In the genomic region with DNA sequence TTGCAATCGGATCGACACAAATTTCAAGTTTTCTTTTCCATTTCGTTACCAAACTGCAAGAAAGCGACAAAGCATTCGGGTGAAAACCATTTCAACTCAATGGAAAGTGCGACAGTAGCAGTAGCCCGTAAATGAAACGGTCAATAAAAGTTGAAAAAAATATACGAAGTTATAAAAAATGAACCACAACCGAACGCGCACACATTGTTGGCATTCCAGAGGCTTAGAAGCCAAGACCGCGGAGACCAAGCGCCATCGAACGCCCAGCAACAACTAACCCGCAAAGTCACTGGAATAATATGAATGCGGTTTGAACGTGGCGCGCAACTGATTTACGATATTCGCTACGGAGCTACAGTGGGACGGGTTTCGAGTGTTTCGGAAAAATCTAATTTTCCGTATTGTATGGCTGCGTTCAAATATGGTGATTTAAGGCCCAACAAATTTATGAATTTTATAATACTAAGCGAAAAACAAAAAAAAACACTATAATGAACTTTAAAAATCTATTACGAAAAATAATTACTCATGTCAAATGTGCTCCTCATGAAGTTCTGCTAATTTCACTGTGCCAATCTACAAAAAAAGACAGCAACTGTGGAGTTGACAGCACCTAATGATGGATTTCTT, we compare ENCODE assay signal across 1 fruit fly cellular context.
TF ChIP-seq lines count a peak whose summit lies in the region.

No protein-coding gene starts in this region.

TF ChIP-seq in whole organism, embryonic, 481 proteins besides CTCF, POLR2A, EP300 and RAD21 (continued from another document):
- TF ChIP-seq C15 (GFP tag; IDR thresholded peaks at IDR 0.05; lab: Robert Waterston, UW): no peak
- TF ChIP-seq CG15269 (tag; optimal IDR thresholded peaks at IDR 0.05; lab: Kevin White, UChicago): peak; percentile 51
- TF ChIP-seq bsh (GFP tag; optimal IDR thresholded peaks at IDR 0.05; lab: Kevin White, UChicago): peak in 1 of 2 experiments; percentile 32
- no peak for TF ChIP-seq CG8359 (GFP tag; optimal IDR thresholded peaks at IDR 0.05; lab: Kevin White, UChicago; ENCODE audit: borderline replicate concordance)
- no peak for TF ChIP-seq H2.0 (GFP tag; IDR thresholded peaks at IDR 0.05; lab: Robert Waterston, UW)
- TF ChIP-seq CG15011 (GFP tag; optimal IDR thresholded peaks at IDR 0.05; lab: Kevin White, UChicago): no peak
- TF ChIP-seq D19A (tag; optimal IDR thresholded peaks at IDR 0.05; lab: Kevin White, UChicago): peak; percentile 5
- peak; percentile 30 for TF ChIP-seq Ssrp (tag; optimal IDR thresholded peaks at IDR 0.05; lab: Kevin White, UChicago)
- TF ChIP-seq mirr (GFP tag; optimal IDR thresholded peaks at IDR 0.05; lab: Kevin White, UChicago): no peak
- TF ChIP-seq CG17912 (GFP tag; optimal IDR thresholded peaks at IDR 0.05; lab: Kevin White, UChicago): no peak
- TF ChIP-seq fru (optimal IDR thresholded peaks at IDR 0.05; lab: Kevin White, UChicago): no peak
- TF ChIP-seq sr (GFP tag; IDR thresholded peaks at IDR 0.05; lab: Robert Waterston, UW): peak; percentile 27; the same call in 1 of the 3 replicates
- no peak for TF ChIP-seq CG31365 (tag; optimal IDR thresholded peaks at IDR 0.05; lab: Kevin White, UChicago)
- peak; percentile 24 for TF ChIP-seq CG10209 (GFP tag; optimal IDR thresholded peaks at IDR 0.05; lab: Kevin White, UChicago)
- TF ChIP-seq chinmo (GFP tag; IDR thresholded peaks at IDR 0.05; lab: Robert Waterston, UW; ENCODE audit: partially characterized antibody): 0 out of 4 replicates have a peak, but pooled peaks have one; percentile 28
- TF ChIP-seq sqz (GFP tag; optimal IDR thresholded peaks at IDR 0.05; lab: Kevin White, UChicago): peak; percentile 78
- 0 out of 2 replicates have a peak, but pooled peaks have one; percentile 17 for TF ChIP-seq MBD-R2 (GFP tag; IDR thresholded peaks at IDR 0.05; lab: Robert Waterston, UW)
- TF ChIP-seq nerfin-1 (tag; optimal IDR thresholded peaks at IDR 0.05; lab: Kevin White, UChicago): no peak
- no peak for TF ChIP-seq Vsx1 (GFP tag; optimal IDR thresholded peaks at IDR 0.05; lab: Kevin White, UChicago)
- TF ChIP-seq Fer2 (tag; optimal IDR thresholded peaks at IDR 0.05; lab: Kevin White, UChicago): no peak
- TF ChIP-seq dati (GFP tag; IDR thresholded peaks at IDR 0.05; lab: Robert Waterston, UW): no peak
- no peak for TF ChIP-seq CG6254 (GFP tag; optimal IDR thresholded peaks at IDR 0.05; lab: Kevin White, UChicago)
- no peak for TF ChIP-seq crc (GFP tag; optimal IDR thresholded peaks at IDR 0.05; lab: Kevin White, UChicago)
- TF ChIP-seq CG16813 (GFP tag; IDR thresholded peaks at IDR 0.05; lab: Robert Waterston, UW; ENCODE audit: partially characterized antibody): no peak
- TF ChIP-seq CG31224 (GFP tag; IDR thresholded peaks at IDR 0.05; lab: Robert Waterston, UW): peak; percentile 49
- no peak for TF ChIP-seq NK7.1 (GFP tag; optimal IDR thresholded peaks at IDR 0.05; lab: Kevin White, UChicago)
- peak; percentile 85 for TF ChIP-seq Med (GFP tag; lab: Kevin White, UChicago)
- TF ChIP-seq CG10979 (tag; optimal IDR thresholded peaks at IDR 0.05; lab: Kevin White, UChicago): peak; percentile 41
- no peak for TF ChIP-seq ac (GFP tag; optimal IDR thresholded peaks at IDR 0.05; lab: Kevin White, UChicago)
- TF ChIP-seq abd-A (tag; optimal IDR thresholded peaks at IDR 0.05; lab: Kevin White, UChicago): no peak
- TF ChIP-seq Doc3 (GFP tag; IDR thresholded peaks at IDR 0.05; lab: Robert Waterston, UW; ENCODE audit: partially characterized antibody): no peak
- TF ChIP-seq CG8281 (tag; optimal IDR thresholded peaks at IDR 0.05; lab: Kevin White, UChicago): no peak
- no peak for TF ChIP-seq Elba2 (GFP tag; optimal IDR thresholded peaks at IDR 0.05; lab: Kevin White, UChicago)
- TF ChIP-seq CG13775 (GFP tag; optimal IDR thresholded peaks at IDR 0.05; lab: Kevin White, UChicago): peak; percentile 52
- no peak for TF ChIP-seq rib (GFP tag; IDR thresholded peaks at IDR 0.05; lab: Robert Waterston, UW)
- no peak for TF ChIP-seq Asciz (GFP tag; optimal IDR thresholded peaks at IDR 0.05; lab: Kevin White, UChicago)
- no peak for TF ChIP-seq CG2875 (GFP tag; optimal IDR thresholded peaks at IDR 0.05; lab: Kevin White, UChicago)
- no peak for TF ChIP-seq ro (GFP tag; IDR thresholded peaks at IDR 0.05; lab: Robert Waterston, UW)
- TF ChIP-seq CG3838 (GFP tag; optimal IDR thresholded peaks at IDR 0.05; lab: Kevin White, UChicago): peak; percentile 10
- TF ChIP-seq Chrac-16 (GFP tag; optimal IDR thresholded peaks at IDR 0.05; lab: Kevin White, UChicago): peak; percentile 31
- peak; percentile 62 for TF ChIP-seq CG9437 (GFP tag; optimal IDR thresholded peaks at IDR 0.05; lab: Kevin White, UChicago)
- TF ChIP-seq vfl (GFP tag; optimal IDR thresholded peaks at IDR 0.05; lab: Kevin White, UChicago): no peak
- TF ChIP-seq chif (GFP tag; optimal IDR thresholded peaks at IDR 0.05; lab: Kevin White, UChicago): peak; percentile 16 to 34
- TF ChIP-seq CG10462 (GFP tag; optimal IDR thresholded peaks at IDR 0.05; lab: Kevin White, UChicago): peak; percentile 29
- no peak for TF ChIP-seq CG8944 (GFP tag; optimal IDR thresholded peaks at IDR 0.05; lab: Kevin White, UChicago)
- peak; percentile 9 for TF ChIP-seq scrt (GFP tag; optimal IDR thresholded peaks at IDR 0.05; lab: Kevin White, UChicago)
- TF ChIP-seq ash1 (GFP tag; optimal IDR thresholded peaks at IDR 0.05; lab: Kevin White, UChicago): no peak
- TF ChIP-seq CG10147 (GFP tag; optimal IDR thresholded peaks at IDR 0.05; lab: Kevin White, UChicago): no peak
TF ChIP-seq in whole organism, embryonic: peak in this region for 177.
